Fruit fly (Drosophila melanogaster): ENCODE measurements around the gene mrt.

The mrt gene

DNA sequence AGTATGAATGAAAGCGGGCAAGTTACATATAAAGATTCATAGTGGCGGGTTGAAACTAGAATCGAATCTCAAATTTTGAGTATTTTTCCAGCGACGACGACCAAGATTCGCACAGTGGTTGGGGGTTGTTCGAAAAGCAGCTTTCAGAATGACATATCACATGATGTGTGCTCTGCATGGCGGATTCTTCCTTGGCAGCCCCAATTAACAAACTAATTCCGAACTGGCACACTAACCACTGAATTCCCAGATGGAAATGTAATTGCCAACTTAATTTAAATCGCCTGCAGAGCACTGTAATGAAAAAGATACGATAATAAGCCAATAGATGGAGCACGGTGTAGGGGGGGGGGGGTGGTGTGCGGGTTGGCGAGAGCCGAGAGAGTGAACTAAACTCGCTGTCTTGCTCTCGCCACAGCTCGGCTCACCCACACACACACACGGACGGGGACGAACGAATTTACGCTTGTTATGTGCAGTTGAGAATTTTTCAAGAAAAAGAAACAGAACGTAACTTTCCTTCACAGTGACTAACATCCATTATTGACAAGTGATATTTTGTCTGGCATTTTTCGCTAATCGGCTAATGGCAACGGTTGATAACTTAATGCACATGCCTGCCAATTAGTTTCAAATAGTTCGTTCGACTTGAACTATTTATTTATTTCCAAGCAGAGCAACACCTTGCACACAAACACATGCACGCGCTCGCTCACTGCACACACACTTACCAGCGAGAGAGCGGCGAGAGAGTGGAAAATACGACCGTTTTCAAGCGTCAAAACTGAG is 1.2 kb downstream of the mrt start (continued):
- TF ChIP-seq Ets21C (GFP tag; optimal IDR thresholded peaks at IDR 0.05): peak; percentile 97
- peak; percentile 98 for TF ChIP-seq Sox102F (GFP tag; optimal IDR thresholded peaks at IDR 0.05)
- TF ChIP-seq Lpt (GFP tag; optimal IDR thresholded peaks at IDR 0.05): peak; percentile 95
- TF ChIP-seq CG4318 (GFP tag; optimal IDR thresholded peaks at IDR 0.05): peak; percentile 98
- TF ChIP-seq CG6792 (GFP tag; optimal IDR thresholded peaks at IDR 0.05): peak; percentile 97
- peak; percentile 97 for TF ChIP-seq Ets96B (tag; optimal IDR thresholded peaks at IDR 0.05)
- TF ChIP-seq fd59A (GFP tag; optimal IDR thresholded peaks at IDR 0.05): peak; percentile 96
- peak; percentile 97 for TF ChIP-seq achi (GFP tag; optimal IDR thresholded peaks at IDR 0.05)
- TF ChIP-seq CG11762 (GFP tag; optimal IDR thresholded peaks at IDR 0.05; ENCODE audit: insufficient read depth): peak; percentile 94
- TF ChIP-seq cyc (GFP tag; optimal IDR thresholded peaks at IDR 0.05): peak; percentile 97
- TF ChIP-seq CG3919 (GFP tag; optimal IDR thresholded peaks at IDR 0.05): peak; percentile 99
- peak; percentile 79 for TF ChIP-seq Blimp-1 (GFP tag; optimal IDR thresholded peaks at IDR 0.05)
- TF ChIP-seq Met (GFP tag; optimal IDR thresholded peaks at IDR 0.05): peak; percentile 97
- TF ChIP-seq CG6163 (GFP tag; IDR thresholded peaks at IDR 0.05): peak; percentile 98
- peak; percentile 89 to 94 for TF ChIP-seq ss (GFP tag; optimal IDR thresholded peaks at IDR 0.05)
- peak; percentile 97 for TF ChIP-seq CG6276 (GFP tag; optimal IDR thresholded peaks at IDR 0.05)
- TF ChIP-seq dac (GFP tag; optimal IDR thresholded peaks at IDR 0.05): peak; percentile 98
- TF ChIP-seq esn (GFP tag; optimal IDR thresholded peaks at IDR 0.05): peak; percentile 98
- TF ChIP-seq CG6808 (GFP tag; optimal IDR thresholded peaks at IDR 0.05): peak; percentile 93
- peak; percentile 97 for TF ChIP-seq CG34406 (GFP tag; optimal IDR thresholded peaks at IDR 0.05)
- TF ChIP-seq CG15336 (GFP tag; IDR thresholded peaks at IDR 0.05): peak; percentile 97
- peak; percentile 99 for TF ChIP-seq CG1621 (tag; optimal IDR thresholded peaks at IDR 0.05)
- peak; percentile 96 for TF ChIP-seq fd85E (GFP tag; optimal IDR thresholded peaks at IDR 0.05)
- peak; percentile 96 for TF ChIP-seq Gug (GFP tag; IDR thresholded peaks at IDR 0.05)
- peak; percentile 98 for TF ChIP-seq lz (GFP tag; optimal IDR thresholded peaks at IDR 0.05)
- TF ChIP-seq pdm3 (GFP tag; optimal IDR thresholded peaks at IDR 0.05): peak; percentile 98
- peak; percentile 97 for TF ChIP-seq CG11294 (GFP tag; IDR thresholded peaks at IDR 0.05)
- peak; percentile 98 for TF ChIP-seq CG8119 (GFP tag; IDR thresholded peaks at IDR 0.05)
- TF ChIP-seq Sox14 (GFP tag; optimal IDR thresholded peaks at IDR 0.05): peak; percentile 99
- TF ChIP-seq CG9139 (GFP tag; optimal IDR thresholded peaks at IDR 0.05): peak; percentile 87
- peak; percentile 98 for TF ChIP-seq OdsH (GFP tag; optimal IDR thresholded peaks at IDR 0.05)
- peak; percentile 97 for TF ChIP-seq Sox15 (GFP tag; optimal IDR thresholded peaks at IDR 0.05)
- peak; percentile 99 for TF ChIP-seq eg (GFP tag; IDR thresholded peaks at IDR 0.05)
- peak; percentile 97 for TF ChIP-seq acj6 (GFP tag; optimal IDR thresholded peaks at IDR 0.05)
- TF ChIP-seq CG11902 (GFP tag; optimal IDR thresholded peaks at IDR 0.05): peak; percentile 96
- TF ChIP-seq Hr4 (GFP tag; optimal IDR thresholded peaks at IDR 0.05): peak; percentile 98

DNA sequence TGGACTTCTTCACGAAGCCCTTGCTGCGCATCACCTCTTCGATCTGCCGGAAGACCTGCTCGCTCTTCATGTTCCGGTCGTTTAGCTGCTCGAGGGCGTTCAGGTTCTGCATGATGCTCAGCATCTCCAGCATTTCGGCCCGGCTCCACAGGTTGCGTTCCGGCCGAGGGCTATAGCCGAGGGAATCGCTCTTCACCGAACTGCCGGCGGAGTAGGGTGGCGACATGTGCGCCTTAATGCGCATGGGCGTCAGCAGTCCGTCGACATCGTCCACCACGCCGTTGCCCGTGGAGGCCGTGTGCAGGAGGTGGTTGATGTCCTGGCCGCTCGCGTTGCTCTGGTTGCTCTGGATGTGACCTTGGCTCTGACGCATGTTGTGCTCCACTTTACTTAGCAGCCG is 3.0 kb downstream of the mrt start:
- TF ChIP-seq eg (GFP tag; IDR thresholded peaks at IDR 0.05) (no peak), Gug (GFP tag; IDR thresholded peaks at IDR 0.05) (no peak), CG6163 (GFP tag; IDR thresholded peaks at IDR 0.05) (no peak), CG32006 (GFP tag; optimal IDR thresholded peaks at IDR 0.05) (no peak), ss (GFP tag; optimal IDR thresholded peaks at IDR 0.05) (no peak), Lpt (GFP tag; optimal IDR thresholded peaks at IDR 0.05) (no peak), Blimp-1 (GFP tag; optimal IDR thresholded peaks at IDR 0.05) (no peak), Eip78C (GFP tag) (no peak), fd59A (GFP tag; optimal IDR thresholded peaks at IDR 0.05) (no peak), CG8119 (GFP tag; IDR thresholded peaks at IDR 0.05) (no peak), spab (GFP tag; optimal IDR thresholded peaks at IDR 0.05) (no peak), CG6792 (GFP tag; optimal IDR thresholded peaks at IDR 0.05) (no peak), net (GFP tag; optimal IDR thresholded peaks at IDR 0.05) (no peak), OdsH (GFP tag; optimal IDR thresholded peaks at IDR 0.05) (no peak), CG31627 (GFP tag; optimal IDR thresholded peaks at IDR 0.05) (no peak)
